Worm (Caenorhabditis elegans) whole organism, L3 larva: ENCODE measurements around the gene sek-1.

Experiments used
- ZK546.5 ChIP-seq: sonication (generic microtip); optimal IDR thresholded peaks from 2 replicates; lab custom pipeline; 2017; ENCODE audit warnings: missing biosample characterization, missing genetic modification characterization
- ama-1 ChIP-seq: fragments of 150-350 bp; optimal IDR thresholded peaks from 2 replicates; lab custom pipeline; 2018
- egl-27 ChIP-seq: sonication (generic microtip); optimal IDR thresholded peaks from 4 replicates; lab custom pipeline; 2017; ENCODE audit warnings: missing biosample characterization, missing genetic modification reagents, missing genetic modification characterization
- lin-39 ChIP-seq: fragments of 150-350 bp; optimal IDR thresholded peaks from 2 replicates; lab custom pipeline; 2018; ENCODE audit warnings: missing biosample characterization, missing genetic modification reagents, missing genetic modification characterization
- nfya-1 ChIP-seq: sonication (generic microtip); optimal IDR thresholded peaks from 2 replicates; lab custom pipeline; 2017; ENCODE audit warnings: missing genetic modification characterization, mild to moderate bottlenecking, missing compliant biosample characterization, antibody characterized with exemption, moderate library complexity; ENCODE audit not compliant: insufficient read depth
- nhr-11 ChIP-seq: fragments of 150-350 bp; optimal IDR thresholded peaks from 2 replicates; lab custom pipeline; 2014; ENCODE audit warnings: missing biosample characterization, missing genetic modification characterization
- nhr-77 ChIP-seq: fragments of 150-350 bp; optimal IDR thresholded peaks from 2 replicates; lab custom pipeline; 2014; ENCODE audit warnings: missing biosample characterization, missing genetic modification characterization
- pqm-1 ChIP-seq: fragments of 150-350 bp; optimal IDR thresholded peaks from 2 replicates; lab custom pipeline; 2017; ENCODE audit warnings: missing biosample characterization, missing genetic modification characterization, inconsistent platforms
- sea-2 ChIP-seq: fragments of 150-350 bp; sonication (generic microtip); optimal IDR thresholded peaks from 4 replicates; lab custom pipeline; 2014; ENCODE audit warnings: missing biosample characterization, missing genetic modification reagents, missing genetic modification characterization
- unc-39 ChIP-seq: sonication (generic microtip); optimal IDR thresholded peaks from 4 replicates; lab custom pipeline; 2017; ENCODE audit warnings: missing biosample characterization, missing genetic modification characterization

ce11 chrX:7798248-7799020 lies 18.1 kb upstream of the sek-1 start, which contains the start of gene adm-4:
- TF ChIP-seq nfya-1 (tag; lab: Kevin White, UChicago), result peak; percentile 48
- TF ChIP-seq sea-2, result no peak
- TF ChIP-seq nhr-11 (tag; lab: Kevin White, UChicago), result no peak
- TF ChIP-seq unc-39 (tag; lab: Kevin White, UChicago), result no peak
- no peak for TF ChIP-seq egl-27 (tag; lab: Kevin White, UChicago)
- TF ChIP-seq ama-1 (lab: Kevin White, UChicago), result no peak
- no peak for TF ChIP-seq lin-39 (tag; lab: Kevin White, UChicago)
- no peak for TF ChIP-seq nhr-77
- no peak for TF ChIP-seq ZK546.5
- TF ChIP-seq pqm-1 (tag; lab: Kevin White, UChicago), result no peak
